Worm (Caenorhabditis elegans) whole organism, L2 larva: ENCODE data around the gene mtp-18.

Experiments
- R02D3.7 ChIP-seq: fragments of 150-350 bp; optimal IDR thresholded peaks from 2 replicates; lab custom pipeline; 2014; ENCODE audit warnings: missing biosample characterization, missing genetic modification characterization
- Y55F3AM.14 ChIP-seq: fragments of 200-800 bp; sonication (Bioruptor generic); optimal IDR thresholded peaks from 2 replicates; lab custom pipeline; 2018; ENCODE audit warnings: mild to moderate bottlenecking, missing genetic modification characterization, missing compliant biosample characterization
- alr-1 ChIP-seq: fragments of 150-350 bp; optimal IDR thresholded peaks from 2 replicates; lab custom pipeline; 2014; ENCODE audit warnings: missing biosample characterization, missing genetic modification characterization
- aly-2 ChIP-seq: fragments of 150-350 bp; optimal IDR thresholded peaks from 2 replicates; lab custom pipeline; 2014; ENCODE audit warnings: missing biosample characterization, missing genetic modification characterization
- blmp-1 ChIP-seq: sonication (generic microtip); optimal IDR thresholded peaks from 2 replicates; lab custom pipeline; 2017; ENCODE audit warnings: missing genetic modification characterization, mild to moderate bottlenecking, missing compliant biosample characterization, antibody characterized with exemption, moderate library complexity; ENCODE audit not compliant: insufficient read depth
- ceh-16 ChIP-seq: fragments of 150-350 bp; optimal IDR thresholded peaks from 2 replicates; lab custom pipeline; 2014; ENCODE audit warnings: missing biosample characterization, missing genetic modification characterization
- ceh-82 ChIP-seq: fragments of 150-350 bp; optimal IDR thresholded peaks from 2 replicates; lab custom pipeline; 2014; ENCODE audit warnings: missing biosample characterization, missing genetic modification characterization
- fos-1 ChIP-seq: fragments of 150-350 bp; optimal IDR thresholded peaks from 2 replicates; lab custom pipeline; 2014; ENCODE audit warnings: missing biosample characterization, missing genetic modification characterization
- gmeb-1 ChIP-seq: fragments of 150-350 bp; optimal IDR thresholded peaks from 2 replicates; lab custom pipeline; 2014; ENCODE audit warnings: missing biosample characterization, missing genetic modification characterization
- lin-11 ChIP-seq: fragments of 150-350 bp; sonication (generic microtip); optimal IDR thresholded peaks from 2 replicates; lab custom pipeline; 2014; ENCODE audit warnings: missing biosample characterization, missing genetic modification characterization, inconsistent platforms, mixed read lengths
- lin-13 ChIP-seq: fragments of 150-350 bp; optimal IDR thresholded peaks from 2 replicates; lab custom pipeline; 2014; ENCODE audit warnings: missing biosample characterization, missing genetic modification reagents, missing genetic modification characterization
- lsy-2 ChIP-seq, 2 experiments: fragments of 150-350 bp in 1 of 2; sonication (generic microtip) in 1 of 2; optimal IDR thresholded peaks; 2 replicates each; lab custom pipeline; 2014 to 2017; ENCODE audit warnings: missing biosample characterization in 2 of 2, missing genetic modification characterization in 2 of 2
- mab-5 ChIP-seq: fragments of 150-350 bp; optimal IDR thresholded peaks from 2 replicates; lab custom pipeline; 2014; ENCODE audit warnings: missing biosample characterization, missing genetic modification characterization
- mbf-1 ChIP-seq: sonication (generic microtip); optimal IDR thresholded peaks from 2 replicates; lab custom pipeline; 2017; ENCODE audit warnings: missing biosample characterization, missing genetic modification characterization
- mdl-1 ChIP-seq, 2 experiments: fragments of 150-350 bp in 1 of 2; sonication (generic microtip) in 1 of 2; optimal IDR thresholded peaks; 2 replicates each; lab custom pipeline; 2017; ENCODE audit warnings: missing biosample characterization in 2 of 2, missing genetic modification characterization in 2 of 2
- nhr-11 ChIP-seq: fragments of 150-350 bp; optimal IDR thresholded peaks from 2 replicates; lab custom pipeline; 2014; ENCODE audit warnings: missing biosample characterization, missing genetic modification characterization
- nhr-12 ChIP-seq: fragments of 150-350 bp; optimal IDR thresholded peaks from 2 replicates; lab custom pipeline; 2014; ENCODE audit warnings: missing biosample characterization, missing genetic modification characterization
- nhr-129 ChIP-seq: fragments of 150-350 bp; optimal IDR thresholded peaks from 2 replicates; lab custom pipeline; 2014; ENCODE audit warnings: missing biosample characterization, missing genetic modification characterization
- nhr-21 ChIP-seq: fragments of 150-350 bp; optimal IDR thresholded peaks from 2 replicates; lab custom pipeline; 2014; ENCODE audit warnings: missing biosample characterization, missing genetic modification characterization
- nhr-23 ChIP-seq: fragments of 150-350 bp; optimal IDR thresholded peaks from 2 replicates; lab custom pipeline; 2014; ENCODE audit warnings: missing biosample characterization, missing genetic modification reagents, missing genetic modification characterization
- nhr-25 ChIP-seq: fragments of 150-350 bp; sonication (generic microtip); optimal IDR thresholded peaks from 3 replicates; lab custom pipeline; 2014; ENCODE audit warnings: missing biosample characterization, missing genetic modification characterization
- nhr-77 ChIP-seq: fragments of 150-350 bp; optimal IDR thresholded peaks from 2 replicates; lab custom pipeline; 2014; ENCODE audit warnings: missing biosample characterization, missing genetic modification characterization
- peb-1 ChIP-seq: fragments of 150-350 bp; optimal IDR thresholded peaks from 2 replicates; lab custom pipeline; 2014; ENCODE audit warnings: missing biosample characterization, missing genetic modification characterization
- sma-3 ChIP-seq: sonication (generic microtip); optimal IDR thresholded peaks from 2 replicates; lab custom pipeline; 2016; ENCODE audit warnings: missing genetic modification reagents, missing genetic modification characterization, missing compliant biosample characterization
- unc-39 ChIP-seq: fragments of 150-350 bp; optimal IDR thresholded peaks from 2 replicates; lab custom pipeline; 2014; ENCODE audit warnings: missing biosample characterization, missing genetic modification characterization
- unc-62 ChIP-seq: fragments of 150-350 bp; optimal IDR thresholded peaks from 2 replicates; lab custom pipeline; 2014; ENCODE audit warnings: missing biosample characterization, missing genetic modification reagents, missing genetic modification characterization
- zag-1 ChIP-seq: fragments of 150-350 bp; optimal IDR thresholded peaks from 2 replicates; lab custom pipeline; 2014; ENCODE audit warnings: missing biosample characterization, missing genetic modification characterization
- ztf-1 ChIP-seq: fragments of 200-800 bp; sonication (Bioruptor generic); conservative IDR thresholded peaks from 2 replicates; pipeline ENCODE4 v1.3.6; 2022; ENCODE audit warnings: missing genetic modification characterization, missing compliant biosample characterization
- ztf-4 ChIP-seq: fragments of 150-350 bp; optimal IDR thresholded peaks from 2 replicates; lab custom pipeline; 2014; ENCODE audit warnings: missing biosample characterization, missing genetic modification characterization

The mtp-18 gene

ce11 chrX:6159562-6159961 is 46.6 kb downstream of the mtp-18 start:
- TF ChIP-seq mab-5: no peak
- no peak for TF ChIP-seq nhr-25 (tag; lab: Kevin White, UChicago)
- no peak for TF ChIP-seq lin-13 (GFP tag; lab: Kevin White, UChicago)
- no peak for TF ChIP-seq ceh-82 (tag; lab: Kevin White, UChicago)
- TF ChIP-seq blmp-1: no peak
- TF ChIP-seq sma-3 (GFP tag; lab: Kevin White, UChicago): no peak
- no peak for TF ChIP-seq nhr-11 (tag; lab: Kevin White, UChicago)
- TF ChIP-seq peb-1 (tag; lab: Kevin White, UChicago): no peak
- no peak for TF ChIP-seq R02D3.7 (tag; lab: Kevin White, UChicago)
- no peak for TF ChIP-seq nhr-129 (tag; lab: Kevin White, UChicago)
- no peak for TF ChIP-seq mbf-1 (tag; lab: Kevin White, UChicago)
- TF ChIP-seq ztf-1 (GFP tag; lab: Robert Waterston, UW): no peak
- no peak for TF ChIP-seq nhr-77 (tag; lab: Kevin White, UChicago)
- TF ChIP-seq alr-1 (tag; lab: Kevin White, UChicago): no peak
- TF ChIP-seq unc-39 (tag; lab: Kevin White, UChicago): no peak

DNA sequence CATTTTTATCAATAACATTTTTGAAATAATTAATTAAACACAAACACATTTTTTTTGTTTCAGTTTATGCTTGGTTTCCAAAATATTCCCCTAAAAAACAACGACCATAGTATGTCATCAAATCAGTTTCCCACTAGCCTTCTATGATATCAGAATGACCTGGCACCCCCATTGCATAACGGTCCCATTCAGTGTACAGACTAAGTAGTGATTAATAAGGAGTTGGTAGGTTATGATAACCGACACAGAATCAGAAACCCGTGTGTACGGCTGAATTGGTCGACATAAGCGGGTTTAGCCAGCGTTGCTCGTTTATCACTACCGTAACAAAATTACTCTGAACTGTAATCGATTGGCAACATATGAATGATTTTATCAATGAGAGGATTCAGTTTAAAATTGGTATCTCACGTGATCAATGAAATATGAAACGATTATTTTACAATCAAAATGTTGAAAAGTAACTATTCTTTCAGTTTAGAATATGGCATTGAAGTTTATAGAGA is 48.7 kb downstream of the mtp-18 start:
- TF ChIP-seq sma-3 (GFP tag; lab: Kevin White, UChicago): no peak
- TF ChIP-seq Y55F3AM.14: no peak
- no peak for TF ChIP-seq fos-1 (tag; lab: Kevin White, UChicago)
- no peak for TF ChIP-seq mdl-1 (tag; optimal IDR thresholded peaks at IDR 0.05; lab: Kevin White, UChicago)
- no peak for TF ChIP-seq aly-2
- no peak for TF ChIP-seq gmeb-1 (tag; lab: Kevin White, UChicago)
- no peak for TF ChIP-seq mab-5
- TF ChIP-seq nhr-23 (tag; lab: Kevin White, UChicago): no peak
- no peak for TF ChIP-seq nhr-21

DNA sequence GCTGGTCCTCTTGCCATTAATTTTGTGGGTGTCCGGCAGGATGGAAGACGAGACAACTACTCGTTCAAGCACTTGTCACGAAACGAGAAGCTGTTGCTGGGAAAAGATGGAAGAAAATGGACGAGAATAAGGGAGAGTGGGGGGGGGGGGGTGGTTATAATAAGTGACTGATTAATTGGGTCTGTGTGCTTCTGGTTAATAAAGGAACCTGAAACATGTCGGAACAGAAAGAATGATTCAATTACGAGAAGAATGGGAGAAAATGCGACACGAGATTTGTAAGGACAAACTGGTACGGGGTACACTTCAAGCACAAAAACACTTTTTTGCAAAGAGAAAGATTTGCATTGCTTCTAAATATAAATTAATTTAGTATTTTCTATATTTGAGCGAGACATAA is 50.8 kb downstream of the mtp-18 start:
- TF ChIP-seq nhr-12 (tag; lab: Kevin White, UChicago) (no peak), lsy-2 (tag; optimal IDR thresholded peaks at IDR 0.05; lab: Kevin White, UChicago) (no peak), zag-1 (tag; lab: Kevin White, UChicago) (no peak), nhr-21 (no peak), R02D3.7 (tag; lab: Kevin White, UChicago) (no peak), lin-11 (tag; lab: Kevin White, UChicago) (no peak), gmeb-1 (tag; lab: Kevin White, UChicago) (no peak), mbf-1 (tag; lab: Kevin White, UChicago) (no peak), ztf-4 (no peak), sma-3 (GFP tag; lab: Kevin White, UChicago) (no peak), unc-62 (GFP tag; lab: Kevin White, UChicago) (no peak), aly-2 (no peak), ceh-16 (tag; lab: Kevin White, UChicago) (no peak)
